Worm (Caenorhabditis elegans): Measurements from ENCODE around the gene K10F12.7.

Gene K10F12.7

ce11 chrIII:385068-385467, 2.7 kb upstream of the K10F12.7 start:
- TF ChIP-seq rnt-1 (tag; optimal IDR thresholded peaks at IDR 0.05) (peak; percentile 18), unc-30 (tag; optimal IDR thresholded peaks at IDR 0.05) (no peak), ceh-63 (GFP tag; optimal IDR thresholded peaks at IDR 0.05) (no peak), lir-3 (tag; optimal IDR thresholded peaks at IDR 0.05; ENCODE audit: poor library complexity) (peak; percentile 21)

ce11 chrIII:381198-381597, 1.2 kb downstream of the K10F12.7 start, which contains the start of gene gsto-3:
TSS of gene gsto-3 (minus strand) at chrIII:381298.
- TF ChIP-seq jun-1 (tag; optimal IDR thresholded peaks at IDR 0.05) (no peak), rnt-1 (tag; optimal IDR thresholded peaks at IDR 0.05) (no peak), nhr-77 (tag; optimal IDR thresholded peaks at IDR 0.05) (no peak)

- TF ChIP-seq tbx-2 (tag; optimal IDR thresholded peaks at IDR 0.05) (no peak), efl-3 (GFP tag; optimal IDR thresholded peaks at IDR 0.05) (no peak), alr-1 (tag; optimal IDR thresholded peaks at IDR 0.05; ENCODE audit: borderline replicate concordance) (no peak), ztf-4 (tag; optimal IDR thresholded peaks at IDR 0.05) (no peak), ama-1 (optimal IDR thresholded peaks at IDR 0.05) (no peak), C16A3.4 (tag; optimal IDR thresholded peaks at IDR 0.05) (no peak), unc-30 (tag; optimal IDR thresholded peaks at IDR 0.05) (no peak), snpc-4 (tag; optimal IDR thresholded peaks at IDR 0.05) (no peak)
Measured at ce11 chrIII:365649-366048, 16.7 kb downstream of the K10F12.7 start, which contains the start of gene pll-1. TSS of gene pll-1 (plus strand) at chrIII:365949.

DNA sequence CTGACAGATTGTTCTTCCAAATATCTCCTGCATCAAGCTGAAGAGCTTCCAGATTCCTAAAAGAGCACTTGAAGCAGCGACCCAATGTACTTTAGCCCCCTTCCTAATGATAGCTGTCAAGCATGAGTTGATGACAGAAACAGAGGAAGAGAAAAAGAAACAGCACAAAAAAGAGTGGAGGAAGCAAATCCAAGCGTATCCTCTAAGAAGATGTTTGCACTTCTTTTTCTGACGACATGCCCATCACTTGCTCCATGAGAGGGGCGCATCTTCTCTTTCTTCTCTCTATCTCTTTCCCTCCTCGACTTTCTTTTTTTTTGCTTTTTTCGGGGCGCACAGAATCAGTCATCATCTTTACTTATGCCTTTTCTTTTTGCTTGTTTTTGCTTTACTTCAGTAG, 22.1 kb downstream of the K10F12.7 start:
- TF ChIP-seq fkh-10 (GFP tag; optimal IDR thresholded peaks at IDR 0.05) (peak; percentile 17), hlh-17 (GFP tag; optimal IDR thresholded peaks at IDR 0.05; ENCODE audit: borderline replicate concordance) (no peak), pqm-1 (tag; optimal IDR thresholded peaks at IDR 0.05) (no peak), nhr-76 (tag; optimal IDR thresholded peaks at IDR 0.05) (no peak), C16A3.4 (tag; optimal IDR thresholded peaks at IDR 0.05) (no peak), ceh-82 (tag; optimal IDR thresholded peaks at IDR 0.05) (peak in 1 of 3 experiments; percentile 58), nhr-19 (GFP tag; conservative IDR thresholded peaks at IDR 0.05) (no peak), fkh-4 (tag; optimal IDR thresholded peaks at IDR 0.05; ENCODE audit: borderline replicate concordance) (no peak), sptf-1 (tag; optimal IDR thresholded peaks at IDR 0.05) (no peak), nhr-12 (tag; optimal IDR thresholded peaks at IDR 0.05) (no peak), lin-14 (GFP tag; optimal IDR thresholded peaks at IDR 0.05) (peak; percentile 67), tlp-1 (tag; optimal IDR thresholded peaks at IDR 0.05) (no peak), ces-1 (GFP tag; optimal IDR thresholded peaks at IDR 0.05) (no peak), aly-2 (tag; optimal IDR thresholded peaks at IDR 0.05) (no peak), lsy-2 (tag; optimal IDR thresholded peaks at IDR 0.05) (no peak)

ce11 chrIII:358106-358505, 24.3 kb downstream of the K10F12.7 start:
- no peak for TF ChIP-seq nhr-90 (tag; optimal IDR thresholded peaks at IDR 0.05; ENCODE audit: poor library complexity)
- no peak for TF ChIP-seq F16B12.6 (tag; optimal IDR thresholded peaks at IDR 0.05)
- TF ChIP-seq C34B4.2 (tag; optimal IDR thresholded peaks at IDR 0.05): no peak
- TF ChIP-seq pag-3 (tag; optimal IDR thresholded peaks at IDR 0.05; ENCODE audit: borderline replicate concordance, insufficient read depth): no peak
- TF ChIP-seq lin-35 (GFP tag; optimal IDR thresholded peaks at IDR 0.05): no peak
- no peak for TF ChIP-seq irx-1 (tag; optimal IDR thresholded peaks at IDR 0.05)

Measured in whole organism, L1 larva.